Fruit fly (Drosophila melanogaster) whole organism, wandering third instar larva: ENCODE data around the gene CG3164.

ENCODE experiments used
- Abd-B ChIP-seq: fragments of >200 bp; optimal IDR thresholded peaks from 2 replicates; lab custom pipeline; 2017; ENCODE audit warnings: missing biosample characterization, missing genetic modification characterization
- CG32264 ChIP-seq: fragments of 200-800 bp; sonication (Bioruptor generic); optimal IDR thresholded peaks from 2 replicates; lab custom pipeline; 2016; ENCODE audit warnings: missing biosample characterization, missing genetic modification characterization
- CG9705 ChIP-seq: fragments of 200-800 bp; sonication (Bioruptor generic); optimal IDR thresholded peaks from 2 replicates; lab custom pipeline; 2018; ENCODE audit warnings: missing biosample characterization, mild to moderate bottlenecking, missing genetic modification characterization
- CrebA ChIP-seq: fragments of 200-800 bp; sonication (Bioruptor generic); optimal IDR thresholded peaks from 2 replicates; lab custom pipeline; 2016; ENCODE audit warnings: missing biosample characterization, mild to moderate bottlenecking, missing genetic modification characterization, borderline replicate concordance
- Dfd ChIP-seq: fragments of >200 bp; optimal IDR thresholded peaks from 2 replicates; lab custom pipeline; 2017; ENCODE audit warnings: missing biosample characterization, missing genetic modification characterization
- Hnf4 ChIP-seq: fragments of 200-800 bp; sonication (Bioruptor generic); optimal IDR thresholded peaks from 2 replicates; lab custom pipeline; 2016; ENCODE audit warnings: missing biosample characterization, mild to moderate bottlenecking, missing genetic modification characterization
- Hr83 ChIP-seq: fragments of 200-300 bp; sonication (Bioruptor generic); optimal IDR thresholded peaks from 2 replicates; lab custom pipeline; 2016; ENCODE audit warnings: missing biosample characterization, mild to moderate bottlenecking, missing genetic modification characterization, moderate library complexity; ENCODE audit not compliant: poor library complexity, severe bottlenecking
- Jra ChIP-seq: sonication (Bioruptor generic); optimal IDR thresholded peaks from 2 replicates; lab custom pipeline; 2016; ENCODE audit warnings: missing biosample characterization, missing genetic modification characterization
- Myc ChIP-seq: fragments of >200 bp; optimal IDR thresholded peaks from 2 replicates; lab custom pipeline; 2017
- N ChIP-seq: fragments of >200 bp; optimal IDR thresholded peaks from 2 replicates; lab custom pipeline; 2018; ENCODE audit warnings: missing biosample characterization, missing external identifiers, missing genetic modification characterization
- OdsH ChIP-seq: fragments of 200-800 bp; sonication (Bioruptor generic); optimal IDR thresholded peaks from 2 replicates; lab custom pipeline; 2016; ENCODE audit warnings: missing biosample characterization, mild to moderate bottlenecking, missing genetic modification characterization
- Rel ChIP-seq, 2 experiments: fragments of 200-800 bp; sonication (Bioruptor generic) in 1 of 2; optimal IDR thresholded peaks; 2 replicates in 1 of 2; 3 replicates in 1 of 2; lab custom pipeline; 2016 to 2019; ENCODE audit warnings: mild to moderate bottlenecking in 2 of 2, missing biosample characterization in 2 of 2, missing genetic modification characterization in 2 of 2, moderate library complexity in 1 of 2
- Sp1 ChIP-seq: fragments of 200-800 bp; sonication (Bioruptor generic); optimal IDR thresholded peaks from 3 replicates; lab custom pipeline; 2019; ENCODE audit warnings: missing biosample characterization, mild to moderate bottlenecking, missing genetic modification characterization, moderate library complexity
- Vsx2 ChIP-seq: fragments of 200-300, 225-300 bp; sonication (Bioruptor generic); optimal IDR thresholded peaks from 2 replicates; lab custom pipeline; 2018; ENCODE audit warnings: missing biosample characterization, missing genetic modification characterization; ENCODE audit not compliant: partially characterized antibody
- br ChIP-seq: fragments of 200-800 bp; sonication (Bioruptor generic); optimal IDR thresholded peaks from 2 replicates; lab custom pipeline; 2016; ENCODE audit warnings: missing biosample characterization, missing genetic modification characterization
- brk ChIP-seq: fragments of 200-800 bp; sonication (Bioruptor generic); optimal IDR thresholded peaks from 2 replicates; lab custom pipeline; 2016; ENCODE audit warnings: missing biosample characterization, mild to moderate bottlenecking, missing genetic modification characterization
- dl ChIP-seq, 2 experiments: fragments of 175-275, 200-275 bp in 1 of 2; fragments of 200-275 bp in 1 of 2; sonication (Bioruptor generic); optimal IDR thresholded peaks; lab custom pipeline; 2018; ENCODE audit warnings: mild to moderate bottlenecking in 2 of 2, missing biosample characterization in 2 of 2, missing genetic modification characterization in 2 of 2, moderate library complexity in 2 of 2; ENCODE audit not compliant: partially characterized antibody in 2 of 2, insufficient read depth in 1 of 2
- dmrt93B ChIP-seq: fragments of 200-800 bp; sonication (Bioruptor generic); optimal IDR thresholded peaks from 2 replicates; lab custom pipeline; 2018; ENCODE audit warnings: missing biosample characterization, mild to moderate bottlenecking, missing genetic modification characterization
- dsf ChIP-seq: sonication (Bioruptor generic); optimal IDR thresholded peaks from 2 replicates; lab custom pipeline; 2016; ENCODE audit warnings: missing biosample characterization, missing genetic modification characterization, borderline replicate concordance
- ey ChIP-seq: fragments of 200-800 bp; sonication (Bioruptor generic); optimal IDR thresholded peaks from 2 replicates; lab custom pipeline; 2016; ENCODE audit warnings: missing biosample characterization, missing genetic modification characterization
- fru ChIP-seq: fragments of 200-800 bp; sonication (Bioruptor generic); optimal IDR thresholded peaks from 3 replicates; lab custom pipeline; 2016; ENCODE audit warnings: missing biosample characterization, mild to moderate bottlenecking, missing genetic modification characterization
- h ChIP-seq: fragments of 200-800 bp; sonication (Bioruptor generic); optimal IDR thresholded peaks from 3 replicates; lab custom pipeline; 2016; ENCODE audit warnings: missing biosample characterization, mild to moderate bottlenecking, missing genetic modification characterization
- jim ChIP-seq: fragments of 175-275, 200-325 bp; sonication (Bioruptor generic); optimal IDR thresholded peaks from 2 replicates; lab custom pipeline; 2016; ENCODE audit warnings: missing biosample characterization, mild to moderate bottlenecking, missing genetic modification characterization
- pan ChIP-seq: fragments of >200 bp; optimal IDR thresholded peaks from 2 replicates; lab custom pipeline; 2017
- rgr ChIP-seq: fragments of 200-800 bp; sonication (Bioruptor generic); optimal IDR thresholded peaks from 3 replicates; lab custom pipeline; 2016; ENCODE audit warnings: missing biosample characterization, mild to moderate bottlenecking, missing genetic modification characterization
- sage ChIP-seq: fragments of 200-800 bp; sonication (Bioruptor generic); optimal IDR thresholded peaks from 2 replicates; lab custom pipeline; 2016; ENCODE audit warnings: missing biosample characterization, mild to moderate bottlenecking, missing genetic modification characterization
- sv ChIP-seq: fragments of 200-800 bp; sonication (Bioruptor generic); optimal IDR thresholded peaks from 3 replicates; lab custom pipeline; 2016; ENCODE audit warnings: missing biosample characterization, missing genetic modification characterization
- usp ChIP-seq: fragments of >200 bp; optimal IDR thresholded peaks from 2 replicates; lab custom pipeline; 2017; ENCODE audit warnings: missing biosample characterization, missing genetic modification characterization
- woc ChIP-seq: sonication (Bioruptor generic); optimal IDR thresholded peaks from 2 replicates; lab custom pipeline; 2016; ENCODE audit warnings: missing biosample characterization, mild to moderate bottlenecking, missing genetic modification characterization

Gene CG3164

dm6 chr2L:106540-106939, 24.1 kb downstream of the CG3164 start, which contains the start of the genes Nhe1 and Sam-S:
Nhe1 (minus strand) TSS chr2L:106732.
Sam-S (plus strand) TSS chr2L:106903.
- TF ChIP-seq dl (GFP tag; optimal IDR thresholded peaks at IDR 0.05; lab: Kevin White, UChicago; ENCODE audit: insufficient read depth in 1 of 2, partially characterized antibody in 2 of 2) (no peak), CG9705 (no peak), Dfd (GFP tag; lab: Kevin White, UChicago) (no peak), CG32264 (GFP tag; lab: Kevin White, UChicago) (no peak), woc (no peak), Vsx2 (GFP tag; lab: Kevin White, UChicago) (no peak), usp (GFP tag; lab: Kevin White, UChicago) (no peak), brk (no peak), rgr (no peak), h (GFP tag; lab: Kevin White, UChicago) (no peak), ey (GFP tag; lab: Kevin White, UChicago) (no peak), fru (GFP tag; lab: Kevin White, UChicago) (no peak)

dm6 chr2L:102161-102761, 28.3 kb downstream of the CG3164 start, which contains the start of gene Creld:
Creld (plus strand) TSS chr2L:102380.
- TF ChIP-seq Hnf4 (GFP tag; lab: Kevin White, UChicago) (peak; percentile 67), ey (GFP tag; lab: Kevin White, UChicago) (no peak), CrebA (GFP tag; lab: Kevin White, UChicago) (no peak), Myc (peak; percentile 49), sage (GFP tag; lab: Kevin White, UChicago) (peak; percentile 23), Vsx2 (GFP tag; lab: Kevin White, UChicago) (no peak), Hr83 (GFP tag; lab: Kevin White, UChicago) (peak; percentile 72), pan (lab: Kevin White, UChicago) (no peak)

- no peak for TF ChIP-seq Abd-B
- TF ChIP-seq pan (lab: Kevin White, UChicago) = no peak
- no peak for TF ChIP-seq Rel (GFP tag; optimal IDR thresholded peaks at IDR 0.05; lab: Kevin White, UChicago)
- peak; percentile 73 for TF ChIP-seq Rel (tag; optimal IDR thresholded peaks at IDR 0.05; lab: Kevin White, UChicago)
- no peak for TF ChIP-seq sage (GFP tag; lab: Kevin White, UChicago)
- TF ChIP-seq CG32264 (GFP tag; lab: Kevin White, UChicago) = peak; percentile 26
- no peak for TF ChIP-seq sv (GFP tag; lab: Kevin White, UChicago)
- peak; percentile 21 for TF ChIP-seq Hr83 (GFP tag; lab: Kevin White, UChicago)
- peak; percentile 13 for TF ChIP-seq brk
- peak; percentile 73 for TF ChIP-seq woc
- TF ChIP-seq Sp1 (GFP tag; lab: Kevin White, UChicago) = no peak
These were observed 35.9 kb downstream of the CG3164 start, which contains the start of gene Zir for dm6 chr2L:94639-95059. Zir (plus strand) TSS chr2L:94739.

- TF ChIP-seq Rel (GFP tag; optimal IDR thresholded peaks at IDR 0.05; lab: Kevin White, UChicago) (no peak), Rel (tag; optimal IDR thresholded peaks at IDR 0.05; lab: Kevin White, UChicago) (no peak), OdsH (GFP tag; lab: Kevin White, UChicago) (no peak), CG32264 (GFP tag; lab: Kevin White, UChicago) (no peak), Sp1 (GFP tag; lab: Kevin White, UChicago) (no peak), jim (GFP tag; lab: Kevin White, UChicago) (no peak), ey (GFP tag; lab: Kevin White, UChicago) (no peak), dl (GFP tag; optimal IDR thresholded peaks at IDR 0.05; lab: Kevin White, UChicago; ENCODE audit: insufficient read depth in 1 of 2, partially characterized antibody in 2 of 2) (no peak), sv (GFP tag; lab: Kevin White, UChicago) (no peak), dsf (no peak), dmrt93B (GFP tag; lab: Kevin White, UChicago) (no peak), rgr (no peak)
These were observed 36.5 kb downstream of the CG3164 start for dm6 chr2L:94096-94495.

- no peak for TF ChIP-seq N (GFP tag; lab: Kevin White, UChicago)
- TF ChIP-seq usp (GFP tag; lab: Kevin White, UChicago) = no peak
- TF ChIP-seq Rel (GFP tag; optimal IDR thresholded peaks at IDR 0.05; lab: Kevin White, UChicago) = peak; percentile 20
- no peak for TF ChIP-seq Rel (tag; optimal IDR thresholded peaks at IDR 0.05; lab: Kevin White, UChicago)
- TF ChIP-seq br (GFP tag; lab: Kevin White, UChicago) = no peak
- no peak for TF ChIP-seq Jra
These were observed 37.6 kb downstream of the CG3164 start for dm6 chr2L:92993-93392.
